Fruit fly (Drosophila melanogaster) whole organism, embryonic: ENCODE measurements around the gene NdufA3.

Source experiments
- Aef1 ChIP-seq: fragments of 200-800 bp; sonication (Bioruptor generic); IDR thresholded peaks from 3 replicates; pipeline ENCODE4 v1.3.6; 2022; ENCODE audit warnings: missing biosample characterization, missing genetic modification characterization
- CG10267 ChIP-seq: fragments of 200-800 bp; sonication (Bioruptor generic); optimal IDR thresholded peaks from 2 replicates; lab custom pipeline; 2018; ENCODE audit warnings: missing biosample characterization, mild to moderate bottlenecking, missing genetic modification characterization, moderate library complexity
- CG10959 ChIP-seq: fragments of 200-800 bp; sonication (Bioruptor generic); IDR thresholded peaks from 2 replicates; pipeline ENCODE4 v1.3.6; 2022; ENCODE audit warnings: missing biosample characterization, missing genetic modification characterization
- CG12071 ChIP-seq: fragments of 200-800 bp; sonication (Bioruptor generic); optimal IDR thresholded peaks from 3 replicates; lab custom pipeline; 2018; ENCODE audit warnings: missing biosample characterization, mild to moderate bottlenecking, missing genetic modification characterization
- CG13123 ChIP-seq: fragments of 200-800 bp; sonication (Bioruptor generic); optimal IDR thresholded peaks from 2 replicates; lab custom pipeline; 2016; ENCODE audit warnings: missing biosample characterization, missing genetic modification characterization
- CG13424 ChIP-seq: fragments of 200-800 bp; sonication (Bioruptor generic); optimal IDR thresholded peaks from 2 replicates; lab custom pipeline; 2019; ENCODE audit warnings: missing biosample characterization, mild to moderate bottlenecking, missing genetic modification characterization, moderate library complexity
- CG13894 ChIP-seq: fragments of 200-800 bp; sonication (Bioruptor generic); optimal IDR thresholded peaks from 3 replicates; lab custom pipeline; 2018; ENCODE audit warnings: missing biosample characterization, mild to moderate bottlenecking, missing genetic modification characterization, moderate library complexity
- CG1647 ChIP-seq: fragments of 200-800 bp; sonication (Bioruptor generic); optimal IDR thresholded peaks from 3 replicates; lab custom pipeline; 2016; ENCODE audit warnings: missing biosample characterization, missing genetic modification characterization
- CG17186 ChIP-seq: fragments of 200-800 bp; sonication (Bioruptor generic); optimal IDR thresholded peaks from 3 replicates; lab custom pipeline; 2017; ENCODE audit warnings: missing biosample characterization, missing genetic modification reagents, missing genetic modification characterization
- CG30431 ChIP-seq: fragments of 200-800 bp; sonication (Bioruptor generic); optimal IDR thresholded peaks from 2 replicates; lab custom pipeline; 2017; ENCODE audit warnings: missing biosample characterization, missing genetic modification characterization
- CG3281 ChIP-seq: fragments of 200-800 bp; sonication (Bioruptor generic); optimal IDR thresholded peaks from 3 replicates; lab custom pipeline; 2017; ENCODE audit warnings: missing biosample characterization, mild to moderate bottlenecking, missing genetic modification characterization
- CG4360 ChIP-seq: fragments of 200-800 bp; sonication (Bioruptor generic); IDR thresholded peaks from 2 replicates; pipeline ENCODE4 v1.3.6; 2022; ENCODE audit warnings: missing biosample characterization, missing genetic modification characterization
- CG7271 ChIP-seq: fragments of 200-800 bp; sonication (Bioruptor generic); optimal IDR thresholded peaks from 2 replicates; lab custom pipeline; 2018; ENCODE audit warnings: missing biosample characterization, mild to moderate bottlenecking, missing genetic modification characterization, moderate library complexity
- CG7357 ChIP-seq: fragments of 200-800 bp; sonication (Bioruptor generic); IDR thresholded peaks from 3 replicates; pipeline ENCODE4 v1.3.6; 2022; ENCODE audit warnings: missing biosample characterization, missing genetic modification characterization
- CG7372 ChIP-seq: fragments of 200-800 bp; sonication (Bioruptor generic); IDR thresholded peaks from 2 replicates; pipeline ENCODE4 v1.3.6; 2022; ENCODE audit warnings: missing biosample characterization, missing genetic modification characterization
- CG8388 ChIP-seq: fragments of 200-800 bp; sonication (Bioruptor generic); optimal IDR thresholded peaks from 2 replicates; lab custom pipeline; 2019; ENCODE audit warnings: missing biosample characterization, mild to moderate bottlenecking, missing genetic modification characterization, moderate library complexity
- CG9876 ChIP-seq: fragments of 200-800 bp; sonication (Bioruptor generic); optimal IDR thresholded peaks from 2 replicates; lab custom pipeline; 2016; ENCODE audit warnings: missing biosample characterization, missing genetic modification characterization
- Dbx ChIP-seq: fragments of 200-800 bp; sonication (Bioruptor generic); IDR thresholded peaks from 3 replicates; pipeline ENCODE4 v1.3.6; 2022; ENCODE audit warnings: missing biosample characterization, missing genetic modification characterization
- Dfd ChIP-seq, 2 experiments: fragments of >200 bp; optimal IDR thresholded peaks; 2 replicates each; lab custom pipeline; 2017; ENCODE audit warnings: missing biosample characterization in 2 of 2, missing genetic modification characterization in 2 of 2
- Fer3 ChIP-seq: fragments of 200-800 bp; sonication (Bioruptor generic); optimal IDR thresholded peaks from 2 replicates; lab custom pipeline; 2018; ENCODE audit warnings: missing biosample characterization, mild to moderate bottlenecking, missing genetic modification characterization, moderate library complexity
- H15 ChIP-seq: fragments of 200-800 bp; sonication (Bioruptor generic); IDR thresholded peaks from 3 replicates; pipeline ENCODE4 v1.3.6; 2022; ENCODE audit warnings: missing biosample characterization, missing genetic modification characterization
- HHEX ChIP-seq: fragments of 200-800 bp; sonication (Bioruptor generic); optimal IDR thresholded peaks from 3 replicates; lab custom pipeline; 2017; ENCODE audit warnings: missing biosample characterization, mild to moderate bottlenecking, missing genetic modification characterization, missing genetic modification reagents
- HLH54F ChIP-seq: fragments of 200-800 bp; sonication (Bioruptor generic); optimal IDR thresholded peaks from 3 replicates; lab custom pipeline; 2016; ENCODE audit warnings: missing biosample characterization, missing genetic modification characterization
- Lhr ChIP-seq: fragments of 200-800 bp; sonication (Bioruptor generic); optimal IDR thresholded peaks from 3 replicates; lab custom pipeline; 2017; ENCODE audit warnings: mild to moderate bottlenecking, missing biosample characterization, missing genetic modification reagents, missing genetic modification characterization
- Mes4 ChIP-seq: fragments of 200-800 bp; sonication (Bioruptor generic); optimal IDR thresholded peaks from 2 replicates; lab custom pipeline; 2016; ENCODE audit warnings: missing biosample characterization, missing genetic modification characterization
- Myb ChIP-seq: fragments of 200-800 bp; sonication (Bioruptor generic); optimal IDR thresholded peaks from 2 replicates; lab custom pipeline; 2016; ENCODE audit warnings: missing biosample characterization, missing genetic modification characterization
- NC2β ChIP-seq: fragments of 200-800 bp; sonication (Bioruptor generic); optimal IDR thresholded peaks from 2 replicates; lab custom pipeline; 2016; ENCODE audit warnings: missing biosample characterization, missing genetic modification characterization
- Rfx ChIP-seq: fragments of 200-800 bp; sonication (Bioruptor generic); IDR thresholded peaks from 2 replicates; pipeline ENCODE4 v1.3.6; 2022; ENCODE audit warnings: missing biosample characterization, missing genetic modification characterization
- Sox102F ChIP-seq: fragments of 200-800 bp; sonication (Bioruptor generic); optimal IDR thresholded peaks from 2 replicates; lab custom pipeline; 2018; ENCODE audit warnings: missing biosample characterization, mild to moderate bottlenecking, missing genetic modification characterization, moderate library complexity
- ase ChIP-seq: fragments of 200-800 bp; sonication (Bioruptor generic); IDR thresholded peaks from 3 replicates; pipeline ENCODE4 v1.3.6; 2022; ENCODE audit warnings: missing biosample characterization, missing genetic modification characterization
- ash1 ChIP-seq: fragments of 200-800 bp; sonication (Bioruptor generic); optimal IDR thresholded peaks from 2 replicates; lab custom pipeline; 2018; ENCODE audit warnings: missing biosample characterization, mild to moderate bottlenecking, missing genetic modification characterization
- bbx ChIP-seq: fragments of 200-800 bp; sonication (Bioruptor generic); IDR thresholded peaks from 2 replicates; pipeline ENCODE4 v1.3.6; 2022; ENCODE audit warnings: missing biosample characterization, missing genetic modification characterization; ENCODE audit not compliant: partially characterized antibody
- caup ChIP-seq: fragments of 200-800 bp; sonication (Bioruptor generic); optimal IDR thresholded peaks from 3 replicates; lab custom pipeline; 2017; ENCODE audit warnings: missing biosample characterization, mild to moderate bottlenecking, missing genetic modification characterization, moderate library complexity; ENCODE audit not compliant: severe bottlenecking
- chinmo ChIP-seq: fragments of 200-800 bp; sonication (Bioruptor generic); IDR thresholded peaks from 4 replicates; pipeline ENCODE4 v1.3.6; 2022; ENCODE audit warnings: missing biosample characterization, missing genetic modification characterization; ENCODE audit not compliant: partially characterized antibody
- dm ChIP-seq: fragments of 200-800 bp; sonication (Bioruptor generic); optimal IDR thresholded peaks from 3 replicates; lab custom pipeline; 2016; ENCODE audit warnings: missing biosample characterization, missing genetic modification characterization
- emc ChIP-seq: fragments of 200-800 bp; sonication (Bioruptor generic); optimal IDR thresholded peaks from 2 replicates; lab custom pipeline; 2016; ENCODE audit warnings: missing biosample characterization, missing genetic modification characterization
- ems ChIP-seq: fragments of 200-800 bp; sonication (Bioruptor generic); optimal IDR thresholded peaks from 3 replicates; lab custom pipeline; 2016; ENCODE audit warnings: missing biosample characterization, missing genetic modification characterization
- ftz-f1 ChIP-seq: fragments of 200-800 bp; sonication (Bioruptor generic); optimal IDR thresholded peaks from 2 replicates; lab custom pipeline; 2016; ENCODE audit warnings: missing biosample characterization, missing genetic modification characterization
- gro ChIP-seq: fragments of 200-800 bp; sonication (Bioruptor generic); optimal IDR thresholded peaks from 2 replicates; lab custom pipeline; 2016; ENCODE audit warnings: missing biosample characterization, missing genetic modification characterization
- gt ChIP-seq: fragments of 200-800 bp; sonication (Bioruptor generic); IDR thresholded peaks from 2 replicates; pipeline ENCODE4 v1.3.6; 2022; ENCODE audit warnings: missing biosample characterization, missing genetic modification characterization
- inv ChIP-seq: fragments of 200-800 bp; sonication (Bioruptor generic); IDR thresholded peaks from 2 replicates; pipeline ENCODE4 v1.3.6; 2022; ENCODE audit warnings: missing biosample characterization, missing genetic modification characterization; ENCODE audit not compliant: partially characterized antibody
- lbe ChIP-seq: fragments of 200-800 bp; sonication (Bioruptor generic); optimal IDR thresholded peaks from 2 replicates; lab custom pipeline; 2016; ENCODE audit warnings: missing biosample characterization, mild to moderate bottlenecking, missing genetic modification characterization
- pfk ChIP-seq: fragments of 200-800 bp; sonication (Bioruptor generic); optimal IDR thresholded peaks from 2 replicates; lab custom pipeline; 2018; ENCODE audit warnings: missing biosample characterization, mild to moderate bottlenecking, missing genetic modification characterization, moderate library complexity
- phol ChIP-seq: fragments of 200-800 bp; sonication (Bioruptor generic); optimal IDR thresholded peaks from 3 replicates; lab custom pipeline; 2018; ENCODE audit warnings: missing biosample characterization, mild to moderate bottlenecking, missing genetic modification characterization, moderate library complexity
- pnt ChIP-seq: fragments of 200-800 bp; sonication (Bioruptor generic); optimal IDR thresholded peaks from 3 replicates; lab custom pipeline; 2016; ENCODE audit warnings: missing biosample characterization, missing genetic modification characterization
- prd ChIP-seq, 3 experiments: fragments of >200 bp in 2 of 3; fragments of 200-800 bp in 1 of 3; sonication (Bioruptor generic) in 1 of 3; optimal IDR thresholded peaks in 2 of 3; IDR thresholded peaks in 1 of 3; 2 replicates in 2 of 3; 3 replicates in 1 of 3; pipeline versions ENCODE4 v1.3.6 to Lab custom; 2017 to 2022; ENCODE audit warnings: missing biosample characterization in 1 of 3, missing genetic modification characterization in 1 of 3
- pros ChIP-seq: fragments of 200-800 bp; sonication (Bioruptor generic); optimal IDR thresholded peaks from 3 replicates; lab custom pipeline; 2019; ENCODE audit warnings: missing biosample characterization, mild to moderate bottlenecking, missing genetic modification characterization, moderate library complexity
- ranshi ChIP-seq: fragments of 200-800 bp; sonication (Bioruptor generic); IDR thresholded peaks from 2 replicates; pipeline ENCODE4 v1.3.6; 2022; ENCODE audit warnings: missing biosample characterization, missing genetic modification characterization
- sd ChIP-seq: fragments of 200-800 bp; sonication (Bioruptor generic); optimal IDR thresholded peaks from 3 replicates; lab custom pipeline; 2018; ENCODE audit warnings: missing biosample characterization, mild to moderate bottlenecking, missing genetic modification characterization, moderate library complexity
- ssp ChIP-seq: fragments of 200-800 bp; sonication (Bioruptor generic); IDR thresholded peaks from 2 replicates; pipeline ENCODE4 v1.3.6; 2022; ENCODE audit warnings: missing biosample characterization, missing genetic modification characterization
- yki ChIP-seq: fragments of >200 bp; optimal IDR thresholded peaks from 3 replicates; lab custom pipeline; 2018

The NdufA3 gene

dm6 chrX:9193604-9194003 lies 33.8 kb upstream of the NdufA3 start, which contains the start of gene CG12106 (continued):
- TF ChIP-seq CG3281 (peak; percentile 39), Aef1 (GFP tag; lab: Robert Waterston, UW) (peak; percentile 59; the same call in 2 of the 3 replicates), emc (GFP tag; lab: Kevin White, UChicago) (no peak), Lhr (GFP tag; lab: Kevin White, UChicago) (no peak), CG13894 (tag; lab: Kevin White, UChicago) (no peak), Myb (peak; percentile 44), CG9876 (GFP tag; lab: Kevin White, UChicago) (no peak), ssp (no peak), sd (no peak), Dbx (GFP tag; lab: Robert Waterston, UW) (0 out of 3 replicates have a peak, but pooled peaks have one; percentile 23), Sox102F (GFP tag; lab: Kevin White, UChicago) (no peak), CG17186 (peak; percentile 99), CG7372 (GFP tag; lab: Robert Waterston, UW) (peak; percentile 53; the same call in 1 of the 2 replicates), ftz-f1 (GFP tag; lab: Kevin White, UChicago) (no peak), H15 (GFP tag; lab: Robert Waterston, UW) (no peak), CG8388 (GFP tag; lab: Kevin White, UChicago) (peak; percentile 18), NC2β (GFP tag; lab: Kevin White, UChicago) (peak; percentile 30), pfk (no peak), CG10267 (tag; lab: Kevin White, UChicago) (peak; percentile 14), bbx (GFP tag; lab: Robert Waterston, UW) (no peak), CG7357 (peak; percentile 32; the same call in 1 of the 3 replicates), pros (GFP tag; lab: Kevin White, UChicago) (no peak), Fer3 (tag; lab: Kevin White, UChicago) (peak; percentile 62), CG1647 (GFP tag; lab: Kevin White, UChicago) (no peak), caup (GFP tag; lab: Kevin White, UChicago) (no peak), pnt (GFP tag; lab: Kevin White, UChicago) (no peak), yki (lab: Kevin White, UChicago) (no peak), prd (optimal IDR thresholded peaks at IDR 0.05; lab: Kevin White, UChicago) (no peak), prd (GFP tag; IDR thresholded peaks at IDR 0.05; lab: Robert Waterston, UW) (peak; percentile 67), ranshi (no peak; the same call in 1 of the 2 replicates), ash1 (GFP tag; lab: Kevin White, UChicago) (no peak), CG13123 (GFP tag; lab: Kevin White, UChicago) (peak; percentile 20), gt (GFP tag; lab: Robert Waterston, UW) (no peak), lbe (GFP tag; lab: Kevin White, UChicago) (peak; percentile 12), CG13424 (tag; lab: Kevin White, UChicago) (peak; percentile 67), Dfd (GFP tag; optimal IDR thresholded peaks at IDR 0.05; lab: Kevin White, UChicago) (no peak), gro (peak; percentile 33), dm (GFP tag; lab: Kevin White, UChicago) (no peak), ems (GFP tag; lab: Kevin White, UChicago) (peak; percentile 8), CG10959 (GFP tag; lab: Robert Waterston, UW) (no peak), Mes4 (no peak), ase (GFP tag; lab: Robert Waterston, UW) (no peak), CG12071 (GFP tag; lab: Kevin White, UChicago) (no peak), phol (tag; lab: Kevin White, UChicago) (peak; percentile 50), CG7271 (tag; lab: Kevin White, UChicago) (no peak), inv (GFP tag; lab: Robert Waterston, UW) (no peak), HHEX (GFP tag; lab: Kevin White, UChicago) (no peak), CG30431 (GFP tag; lab: Kevin White, UChicago) (no peak), chinmo (GFP tag; lab: Robert Waterston, UW) (no peak), CG4360 (GFP tag; lab: Robert Waterston, UW) (peak; percentile 62; the same call in 1 of the 2 replicates), HLH54F (GFP tag; lab: Kevin White, UChicago) (peak; percentile 36), Rfx (GFP tag; lab: Robert Waterston, UW) (peak; percentile 69)
